Worm (Caenorhabditis elegans): ENCODE data around the gene T06C12.11.
"Not testable (repeated sequence)": the region's sequence is repeated elsewhere in the genome, so short reads cannot be mapped to it uniquely, and the experiment has no call there.

The T06C12.11 gene

ce11 chrV:15921102-15921501 is 28.3 kb downstream of the T06C12.11 start, which contains the start of gene cdr-1:
cdr-1 (plus strand) TSS chrV:15921309.
- TF ChIP-seq lsy-2 (tag; optimal IDR thresholded peaks at IDR 0.05) (no peak), M03D4.4 (tag; optimal IDR thresholded peaks at IDR 0.05) (no peak), ceh-83 (GFP tag; optimal IDR thresholded peaks at IDR 0.05) (no peak), sptf-1 (tag; optimal IDR thresholded peaks at IDR 0.05) (no peak), nhr-237 (tag; optimal IDR thresholded peaks at IDR 0.05) (no peak), drap-1 (GFP tag; optimal IDR thresholded peaks at IDR 0.05) (no peak), lin-32 (GFP tag; optimal IDR thresholded peaks at IDR 0.05) (no peak), nhr-76 (tag; optimal IDR thresholded peaks at IDR 0.05) (no peak), snpc-4 (tag; optimal IDR thresholded peaks at IDR 0.05) (no peak), pha-4 (tag; optimal IDR thresholded peaks at IDR 0.05) (no peak), ceh-39 (tag; optimal IDR thresholded peaks at IDR 0.05) (no peak), unc-120 (tag; optimal IDR thresholded peaks at IDR 0.05; ENCODE audit: poor library complexity, severe bottlenecking) (no peak), unc-62 (GFP tag; optimal IDR thresholded peaks at IDR 0.05) (no peak), unc-39 (tag; optimal IDR thresholded peaks at IDR 0.05) (no peak), lin-13 (tag; optimal IDR thresholded peaks at IDR 0.05) (no peak)

- TF ChIP-seq ceh-43 (GFP tag; optimal IDR thresholded peaks at IDR 0.05) (no peak), blmp-1 (tag; optimal IDR thresholded peaks at IDR 0.05) (no peak), lin-32 (GFP tag; optimal IDR thresholded peaks at IDR 0.05) (no peak), ztf-11 (tag; optimal IDR thresholded peaks at IDR 0.05) (no peak), unc-120 (tag; optimal IDR thresholded peaks at IDR 0.05; ENCODE audit: poor library complexity, severe bottlenecking) (no peak), elt-1 (tag; optimal IDR thresholded peaks at IDR 0.05; ENCODE audit: borderline replicate concordance, insufficient read depth) (no peak), mls-2 (tag; optimal IDR thresholded peaks at IDR 0.05) (no peak), flh-1 (GFP tag; optimal IDR thresholded peaks at IDR 0.05) (no peak), ceh-83 (GFP tag; optimal IDR thresholded peaks at IDR 0.05) (no peak), sem-2 (GFP tag; optimal IDR thresholded peaks at IDR 0.05) (no peak), cnd-1 (tag; optimal IDR thresholded peaks at IDR 0.05) (no peak), bed-3 (GFP tag; optimal IDR thresholded peaks at IDR 0.05) (no peak), ceh-39 (tag; optimal IDR thresholded peaks at IDR 0.05) (no peak), pha-4 (tag; optimal IDR thresholded peaks at IDR 0.05) (no peak), nhr-28 (tag; optimal IDR thresholded peaks at IDR 0.05) (no peak), M03D4.4 (tag; optimal IDR thresholded peaks at IDR 0.05) (no peak), ces-1 (GFP tag; optimal IDR thresholded peaks at IDR 0.05) (no peak), drap-1 (GFP tag; optimal IDR thresholded peaks at IDR 0.05) (no peak), lin-13 (tag; optimal IDR thresholded peaks at IDR 0.05) (no peak), mep-1 (tag; optimal IDR thresholded peaks at IDR 0.05) (no peak)
Observed at ce11 chrV:15922979-15923378, 30.2 kb downstream of the T06C12.11 start, which contains the start of gene F35E8.13. F35E8.13 (plus strand) TSS chrV:15923279.

ce11 chrV:15924307-15924706 is 31.5 kb downstream of the T06C12.11 start, which contains the start of gene nhr-108:
nhr-108 (minus strand) TSS chrV:15924472.
- TF ChIP-seq lin-13 (tag; optimal IDR thresholded peaks at IDR 0.05) (no peak), snpc-4 (tag; optimal IDR thresholded peaks at IDR 0.05) (no peak), nhr-12 (tag; optimal IDR thresholded peaks at IDR 0.05) (no peak), cnd-1 (tag; optimal IDR thresholded peaks at IDR 0.05) (no peak), ceh-39 (tag; optimal IDR thresholded peaks at IDR 0.05) (no peak), elt-3 (tag; optimal IDR thresholded peaks at IDR 0.05) (no peak), pha-4 (tag; optimal IDR thresholded peaks at IDR 0.05) (no peak), nhr-2 (tag; optimal IDR thresholded peaks at IDR 0.05) (no peak), lsy-2 (tag; optimal IDR thresholded peaks at IDR 0.05) (no peak), unc-62 (GFP tag; optimal IDR thresholded peaks at IDR 0.05) (no peak), bed-3 (GFP tag; optimal IDR thresholded peaks at IDR 0.05) (no peak), nhr-28 (tag; optimal IDR thresholded peaks at IDR 0.05) (no peak), M03D4.4 (tag; optimal IDR thresholded peaks at IDR 0.05) (no peak), zip-8 (tag; optimal IDR thresholded peaks at IDR 0.05) (no peak)

ce11 chrV:15928325-15928724 is 35.5 kb downstream of the T06C12.11 start, which contains the start of gene pzf-1:
pzf-1 (minus strand) TSS chrV:15928425.
- TF ChIP-seq ces-1 (GFP tag; optimal IDR thresholded peaks at IDR 0.05) (no peak), hlh-1 (tag; optimal IDR thresholded peaks at IDR 0.05) (no peak)

ce11 chrV:15929882-15930281 is 37.1 kb downstream of the T06C12.11 start, which contains the start of gene srbc-77:
srbc-77 (plus strand) TSS chrV:15930182.
- not testable (repeated sequence) for TF ChIP-seq nhr-2 (tag; optimal IDR thresholded peaks at IDR 0.05); nhr-12 (tag; optimal IDR thresholded peaks at IDR 0.05); tbx-8 (GFP tag; optimal IDR thresholded peaks at IDR 0.05)
